Fruit fly (Drosophila melanogaster) whole organism, adult: ENCODE data around the gene ZIPIC.

ENCODE experiments used
- CG11617 ChIP-seq: fragments of 200-800 bp; sonication (Bioruptor generic); optimal IDR thresholded peaks from 2 replicates; lab custom pipeline; 2017; ENCODE audit warnings: mild to moderate bottlenecking, missing biosample characterization, missing genetic modification reagents, missing genetic modification characterization
- CG12768 ChIP-seq: fragments of 200-800 bp; sonication (Bioruptor generic); optimal IDR thresholded peaks from 2 replicates; lab custom pipeline; 2017; ENCODE audit warnings: missing biosample characterization, missing genetic modification characterization, mild to moderate bottlenecking, moderate library complexity, missing genetic modification reagents
- CG14711 ChIP-seq: fragments of 200-800 bp; sonication (Bioruptor generic); optimal IDR thresholded peaks from 2 replicates; lab custom pipeline; 2018; ENCODE audit warnings: missing biosample characterization, mild to moderate bottlenecking, missing genetic modification characterization, moderate library complexity
- CG1620 ChIP-seq: fragments of 200-800 bp; sonication (Bioruptor generic); optimal IDR thresholded peaks from 2 replicates; lab custom pipeline; 2016; ENCODE audit warnings: missing biosample characterization, missing genetic modification characterization
- CG33017 ChIP-seq: fragments of 200-800 bp; sonication (Bioruptor generic); optimal IDR thresholded peaks from 2 replicates; lab custom pipeline; 2018; ENCODE audit warnings: missing biosample characterization, mild to moderate bottlenecking, missing genetic modification characterization, moderate library complexity
- CG5204 ChIP-seq: fragments of 200-800 bp; sonication (Bioruptor generic); optimal IDR thresholded peaks from 2 replicates; lab custom pipeline; 2016; ENCODE audit warnings: missing biosample characterization, missing genetic modification characterization
- CG7045 ChIP-seq: fragments of 200-800 bp; sonication (Bioruptor generic); optimal IDR thresholded peaks from 2 replicates; lab custom pipeline; 2017; ENCODE audit warnings: missing biosample characterization, mild to moderate bottlenecking, missing genetic modification characterization
- CG7101 ChIP-seq: fragments of 200-800 bp; sonication (Bioruptor generic); optimal IDR thresholded peaks from 2 replicates; lab custom pipeline; 2018; ENCODE audit warnings: missing biosample characterization, mild to moderate bottlenecking, missing genetic modification characterization, moderate library complexity
- Clk ChIP-seq: fragments of 200-800 bp; sonication (Bioruptor generic); optimal IDR thresholded peaks from 2 replicates; lab custom pipeline; 2017; ENCODE audit warnings: missing biosample characterization, missing genetic modification characterization
- Crg-1 ChIP-seq: fragments of 200-800 bp; sonication (Bioruptor generic); optimal IDR thresholded peaks from 2 replicates; lab custom pipeline; 2016; ENCODE audit warnings: missing biosample characterization, missing genetic modification characterization
- Hr96 ChIP-seq: fragments of 200-800 bp; sonication (Bioruptor generic); optimal IDR thresholded peaks from 2 replicates; lab custom pipeline; 2016; ENCODE audit warnings: missing biosample characterization, missing genetic modification characterization
- Mnt ChIP-seq: fragments of 200-800 bp; sonication (Bioruptor generic); optimal IDR thresholded peaks from 2 replicates; lab custom pipeline; 2016; ENCODE audit warnings: missing biosample characterization, mild to moderate bottlenecking, missing genetic modification characterization
- bab1 ChIP-seq: fragments of 200-800 bp; sonication (Bioruptor generic); optimal IDR thresholded peaks from 3 replicates; lab custom pipeline; 2019; ENCODE audit warnings: missing biosample characterization, mild to moderate bottlenecking, missing genetic modification characterization, moderate library complexity
- cic ChIP-seq: fragments of 200-800 bp; sonication (Bioruptor generic); optimal IDR thresholded peaks from 2 replicates; lab custom pipeline; 2017; ENCODE audit warnings: missing biosample characterization, mild to moderate bottlenecking, missing genetic modification characterization, moderate library complexity
- cnc ChIP-seq, 2 experiments: fragments of >200 bp; optimal IDR thresholded peaks; 2 replicates each; lab custom pipeline; 2017
- kay ChIP-seq: fragments of 200-800 bp; sonication (Bioruptor generic); peaks from one replicate; lab custom pipeline; 2016; ENCODE audit warnings: missing biosample characterization, missing genetic modification characterization, borderline replicate concordance
- ovo ChIP-seq: fragments of 200-800 bp; sonication (Bioruptor generic); optimal IDR thresholded peaks from 2 replicates; lab custom pipeline; 2016; ENCODE audit warnings: missing biosample characterization, missing genetic modification characterization
- pad ChIP-seq: fragments of 200-800 bp; sonication (Bioruptor generic); optimal IDR thresholded peaks from 3 replicates; lab custom pipeline; 2017; ENCODE audit warnings: missing biosample characterization, missing genetic modification characterization, mild to moderate bottlenecking, moderate library complexity, missing genetic modification reagents
- tj ChIP-seq: fragments of 200-800 bp; sonication (Bioruptor generic); optimal IDR thresholded peaks from 3 replicates; lab custom pipeline; 2017; ENCODE audit warnings: missing biosample characterization, mild to moderate bottlenecking, missing genetic modification characterization, moderate library complexity
- toe ChIP-seq: fragments of 200-800 bp; sonication (Bioruptor generic); optimal IDR thresholded peaks from 2 replicates; lab custom pipeline; 2016; ENCODE audit warnings: missing biosample characterization, missing genetic modification characterization

Gene ZIPIC

dm6 chr3R:30036609-30037008, at the start of gene ZIPIC:
Gene ZIPIC, minus strand, starts transcription at chr3R:30036870.
- TF ChIP-seq CG7101 (tag; lab: Kevin White, UChicago), result no peak
- no peak for TF ChIP-seq cic

dm6 chr3R:30084137-30084536, 47.5 kb upstream of the ZIPIC start:
- TF ChIP-seq CG33017 (tag; lab: Kevin White, UChicago) (no peak), ovo (GFP tag; lab: Kevin White, UChicago) (no peak), kay (peak; percentile 64), cic (peak; percentile 18), CG5204 (GFP tag; lab: Kevin White, UChicago) (peak; percentile 66), CG11617 (GFP tag; lab: Kevin White, UChicago) (peak; percentile 32), CG7101 (tag; lab: Kevin White, UChicago) (peak; percentile 35), toe (peak; percentile 20), CG7045 (peak; percentile 56)

dm6 chr3R:30083215-30083614, 46.5 kb upstream of the ZIPIC start:
- TF ChIP-seq CG5204 (GFP tag; lab: Kevin White, UChicago) (peak; percentile 20), CG7045 (peak; percentile 3), CG14711 (tag; lab: Kevin White, UChicago) (peak; percentile 12), pad (GFP tag; lab: Kevin White, UChicago) (no peak)

dm6 chr3R:30076088-30076487, 39.4 kb upstream of the ZIPIC start:
- no peak for TF ChIP-seq Hr96 (GFP tag; lab: Kevin White, UChicago)
- no peak for TF ChIP-seq Clk (GFP tag; lab: Kevin White, UChicago)
- no peak for TF ChIP-seq ovo (GFP tag; lab: Kevin White, UChicago)
- TF ChIP-seq bab1 (GFP tag; lab: Kevin White, UChicago), result no peak
- no peak for TF ChIP-seq CG11617 (GFP tag; lab: Kevin White, UChicago)
- no peak for TF ChIP-seq CG5204 (GFP tag; lab: Kevin White, UChicago)
- TF ChIP-seq CG33017 (tag; lab: Kevin White, UChicago), result no peak
- no peak for TF ChIP-seq CG7045
- TF ChIP-seq toe, result no peak
- no peak for TF ChIP-seq cnc (optimal IDR thresholded peaks at IDR 0.05; lab: Kevin White, UChicago)
- TF ChIP-seq kay, result no peak
- TF ChIP-seq Crg-1 (GFP tag; lab: Kevin White, UChicago), result no peak
- TF ChIP-seq cic, result no peak
- no peak for TF ChIP-seq CG7101 (tag; lab: Kevin White, UChicago)
- TF ChIP-seq CG12768 (GFP tag; lab: Kevin White, UChicago), result no peak
- TF ChIP-seq Mnt, result no peak
- TF ChIP-seq CG1620 (GFP tag; lab: Kevin White, UChicago), result no peak
- no peak for TF ChIP-seq CG14711 (tag; lab: Kevin White, UChicago)

- TF ChIP-seq ovo (GFP tag; lab: Kevin White, UChicago), result no peak
- TF ChIP-seq CG14711 (tag; lab: Kevin White, UChicago), result no peak
- no peak for TF ChIP-seq CG7045
- no peak for TF ChIP-seq Mnt
- TF ChIP-seq Crg-1 (GFP tag; lab: Kevin White, UChicago), result no peak
- TF ChIP-seq cic, result no peak
- TF ChIP-seq CG11617 (GFP tag; lab: Kevin White, UChicago), result no peak
- no peak for TF ChIP-seq Hr96 (GFP tag; lab: Kevin White, UChicago)
- no peak for TF ChIP-seq CG1620 (GFP tag; lab: Kevin White, UChicago)
- TF ChIP-seq CG5204 (GFP tag; lab: Kevin White, UChicago), result no peak
These were observed 35.2 kb upstream of the ZIPIC start for dm6 chr3R:30071827-30072226.

dm6 chr3R:30070198-30070597, 33.5 kb upstream of the ZIPIC start:
- TF ChIP-seq CG1620 (GFP tag; lab: Kevin White, UChicago) (no peak), pad (GFP tag; lab: Kevin White, UChicago) (no peak), Mnt (no peak), bab1 (GFP tag; lab: Kevin White, UChicago) (no peak), CG33017 (tag; lab: Kevin White, UChicago) (no peak), CG7101 (tag; lab: Kevin White, UChicago) (no peak), toe (no peak), CG5204 (GFP tag; lab: Kevin White, UChicago) (no peak), kay (no peak), Clk (GFP tag; lab: Kevin White, UChicago) (no peak), cnc (optimal IDR thresholded peaks at IDR 0.05; lab: Kevin White, UChicago) (no peak), CG14711 (tag; lab: Kevin White, UChicago) (no peak)

dm6 chr3R:30066004-30066403, 29.3 kb upstream of the ZIPIC start:
- no peak for TF ChIP-seq Hr96 (GFP tag; lab: Kevin White, UChicago)
- no peak for TF ChIP-seq toe
- TF ChIP-seq CG5204 (GFP tag; lab: Kevin White, UChicago), result no peak
- no peak for TF ChIP-seq tj (GFP tag; lab: Kevin White, UChicago)
- no peak for TF ChIP-seq CG1620 (GFP tag; lab: Kevin White, UChicago)
- no peak for TF ChIP-seq CG7101 (tag; lab: Kevin White, UChicago)
- no peak for TF ChIP-seq cnc (optimal IDR thresholded peaks at IDR 0.05; lab: Kevin White, UChicago)
- TF ChIP-seq cic, result no peak
- TF ChIP-seq pad (GFP tag; lab: Kevin White, UChicago), result no peak
- no peak for TF ChIP-seq CG12768 (GFP tag; lab: Kevin White, UChicago)
- TF ChIP-seq Mnt, result no peak
